Worm (Caenorhabditis elegans) whole organism, late embryonic: ENCODE data around the gene grd-16.

Experiments
- npax-4 ChIP-seq: sonication (generic microtip); optimal IDR thresholded peaks from 2 replicates; lab custom pipeline; 2016; ENCODE audit warnings: missing genetic modification characterization, missing compliant biosample characterization
- unc-86 ChIP-seq: sonication (generic microtip); optimal IDR thresholded peaks from 2 replicates; lab custom pipeline; 2016; ENCODE audit warnings: missing genetic modification characterization, missing compliant biosample characterization

DNA sequence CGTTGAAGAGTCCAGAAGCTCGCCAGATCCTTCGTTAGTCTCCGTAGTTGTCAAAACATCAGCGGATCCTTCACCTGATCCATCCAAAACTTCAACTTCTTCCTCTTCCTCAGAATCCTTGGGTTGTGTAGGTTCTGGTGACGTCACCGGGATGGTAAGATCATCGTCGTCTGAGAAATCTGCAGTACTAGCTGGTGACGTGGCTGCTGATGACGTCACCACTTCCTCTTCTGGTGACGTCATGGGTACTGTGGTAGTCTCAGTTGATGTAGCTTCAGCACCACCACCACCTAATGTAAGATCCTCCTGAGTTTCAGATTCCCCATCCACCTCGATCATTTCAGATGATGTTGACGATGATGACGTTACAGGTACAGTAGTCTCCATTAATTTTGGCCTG, 15.1 kb upstream of the grd-16 start:
- TF ChIP-seq npax-4 (tag; lab: Kevin White, UChicago) (no peak), unc-86 (tag; lab: Kevin White, UChicago) (no peak)
